Worm (Caenorhabditis elegans): ENCODE measurements around the gene C55C3.8.
A peak's percentile ranks its signal among the peaks of the same experiment; 100 is the strongest.

C55C3.8 gene

DNA sequence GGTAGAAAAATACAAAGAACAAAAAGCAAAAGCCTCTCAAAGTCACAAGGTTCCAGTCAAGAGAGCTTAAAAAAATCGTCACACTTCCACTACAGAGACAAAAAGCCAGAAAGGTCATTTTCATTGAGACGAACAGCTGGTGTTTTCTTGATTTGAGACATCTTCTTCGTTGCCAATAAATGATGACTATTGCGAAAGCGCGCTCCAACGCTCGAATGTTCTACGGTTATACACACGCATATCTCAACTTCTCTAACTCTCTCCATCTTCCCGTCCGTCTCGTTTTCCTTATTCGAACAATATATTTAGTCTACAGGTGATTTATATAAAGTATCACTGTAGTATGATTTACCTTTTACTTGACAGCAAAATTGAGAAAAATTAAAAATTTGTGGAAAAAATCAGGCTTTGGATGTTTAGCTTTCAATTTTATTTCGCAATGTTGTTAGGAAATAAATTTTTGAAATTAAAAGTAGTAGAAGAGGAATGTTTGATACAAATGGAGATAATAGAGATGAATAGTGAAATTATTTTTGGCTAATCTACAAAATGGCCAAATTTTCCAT is 25.4 kb upstream of the C55C3.8 start (continued):
- TF ChIP-seq F10B5.3 (tag; optimal IDR thresholded peaks at IDR 0.05) (no peak), hif-1 (tag; optimal IDR thresholded peaks at IDR 0.05) (peak in 1 of 2 experiments; percentile 58), vab-7 (GFP tag; IDR thresholded peaks at IDR 0.05) (no peak), nhr-11 (tag; optimal IDR thresholded peaks at IDR 0.05) (peak; percentile 69), pha-4 (GFP tag; IDR thresholded peaks at IDR 0.05) (no peak), pha-4 (tag; optimal IDR thresholded peaks at IDR 0.05) (no peak), ceh-44 (GFP tag; IDR thresholded peaks at IDR 0.05) (no peak), lin-39 (tag; optimal IDR thresholded peaks at IDR 0.05) (no peak), nhr-102 (tag; optimal IDR thresholded peaks at IDR 0.05) (no peak), zfp-3 (GFP tag; conservative IDR thresholded peaks at IDR 0.05) (no peak), D1046.2 (GFP tag; IDR thresholded peaks at IDR 0.05) (no peak), nhr-48 (tag; optimal IDR thresholded peaks at IDR 0.05) (peak; percentile 9), Y105C5A.15 (GFP tag; IDR thresholded peaks at IDR 0.05) (no peak), nhr-111 (GFP tag; optimal IDR thresholded peaks at IDR 0.05) (no peak), ceh-20 (GFP tag; IDR thresholded peaks at IDR 0.05) (0 out of 2 replicates have a peak, but pooled peaks have one; percentile 12), nhr-28 (tag; optimal IDR thresholded peaks at IDR 0.05) (peak; percentile 74), T20F7.1 (GFP tag; optimal IDR thresholded peaks at IDR 0.05) (no peak), dmd-8 (GFP tag; IDR thresholded peaks at IDR 0.05) (no peak), mdt-29 (GFP tag; IDR thresholded peaks at IDR 0.05) (0 out of 2 replicates have a peak, but pooled peaks have one; percentile 25), pqm-1 (tag; optimal IDR thresholded peaks at IDR 0.05) (no peak), fos-1 (tag; optimal IDR thresholded peaks at IDR 0.05) (no peak), mxl-3 (GFP tag; optimal IDR thresholded peaks at IDR 0.05) (no peak), F26F4.8 (GFP tag; conservative IDR thresholded peaks at IDR 0.05) (no peak), dmd-6 (GFP tag; IDR thresholded peaks at IDR 0.05) (peak; percentile 60), nhr-42 (GFP tag; IDR thresholded peaks at IDR 0.05) (no peak), lir-3 (tag; optimal IDR thresholded peaks at IDR 0.05) (no peak), nhr-41 (GFP tag; IDR thresholded peaks at IDR 0.05) (no peak), lin-38 (GFP tag; IDR thresholded peaks at IDR 0.05) (no peak), zip-11 (GFP tag; IDR thresholded peaks at IDR 0.05) (no peak), zfp-2 (tag; optimal IDR thresholded peaks at IDR 0.05) (no peak), mes-2 (tag; optimal IDR thresholded peaks at IDR 0.05; ENCODE audit: poor library complexity, severe bottlenecking) (peak; percentile 37), spr-1 (tag; optimal IDR thresholded peaks at IDR 0.05) (no peak), ctbp-1 (GFP tag; IDR thresholded peaks at IDR 0.05) (no peak), duxl-1 (tag; optimal IDR thresholded peaks at IDR 0.05; ENCODE audit: poor library complexity) (no peak), ceh-82 (tag; optimal IDR thresholded peaks at IDR 0.05) (no peak), dpl-1 (GFP tag; optimal IDR thresholded peaks at IDR 0.05) (no peak), nhr-6 (tag; optimal IDR thresholded peaks at IDR 0.05) (peak; percentile 43), zag-1 (tag; optimal IDR thresholded peaks at IDR 0.05) (no peak), daf-19 (GFP tag; conservative IDR thresholded peaks at IDR 0.05) (no peak), aly-2 (tag; optimal IDR thresholded peaks at IDR 0.05) (no peak), lin-29 (GFP tag; IDR thresholded peaks at IDR 0.05) (no peak), R02D3.7 (tag; optimal IDR thresholded peaks at IDR 0.05) (no peak), daf-8 (GFP tag; IDR thresholded peaks at IDR 0.05) (no peak), ZK546.5 (tag; optimal IDR thresholded peaks at IDR 0.05) (no peak), Y48G9A.11 (GFP tag; IDR thresholded peaks at IDR 0.05) (no peak), saeg-2 (GFP tag; IDR thresholded peaks at IDR 0.05) (no peak), skn-1 (tag; optimal IDR thresholded peaks at IDR 0.05) (no peak), tra-1 (GFP tag; IDR thresholded peaks at IDR 0.05) (no peak), aha-1 (tag) (peak; percentile 97), ztf-11 (tag; optimal IDR thresholded peaks at IDR 0.05) (no peak), sdz-12 (GFP tag; optimal IDR thresholded peaks at IDR 0.05) (no peak), spr-3 (GFP tag; optimal IDR thresholded peaks at IDR 0.05) (no peak)
